Worm (Caenorhabditis elegans) whole organism, L3 larva: ENCODE results near the gene T19D12.4.
A peak's percentile ranks its signal among the peaks of the same experiment; 100 is the strongest.
"Not testable (repeated sequence)": the region's sequence is repeated elsewhere in the genome, so short reads cannot be mapped to it uniquely, and the experiment has no call there.

ENCODE experiments used
- aly-2 ChIP-seq: fragments of 150-350 bp; optimal IDR thresholded peaks from 2 replicates; lab custom pipeline; 2014; ENCODE audit warnings: missing biosample characterization, missing genetic modification characterization
- ama-1 ChIP-seq: fragments of 150-350 bp; optimal IDR thresholded peaks from 2 replicates; lab custom pipeline; 2018
- ceh-28 ChIP-seq: fragments of 150-350 bp; optimal IDR thresholded peaks from 2 replicates; lab custom pipeline; 2014; ENCODE audit warnings: missing biosample characterization, missing genetic modification reagents, missing genetic modification characterization
- ceh-82 ChIP-seq: fragments of 150-350 bp; optimal IDR thresholded peaks from 2 replicates; lab custom pipeline; 2014; ENCODE audit warnings: missing biosample characterization, missing genetic modification characterization
- ceh-9 ChIP-seq: sonication (generic microtip); optimal IDR thresholded peaks from 2 replicates; lab custom pipeline; 2018; ENCODE audit warnings: missing biosample characterization, missing genetic modification characterization
- daf-12 ChIP-seq: fragments of 150-350 bp; optimal IDR thresholded peaks from 2 replicates; lab custom pipeline; 2014; ENCODE audit warnings: missing biosample characterization, missing genetic modification reagents, missing genetic modification characterization
- elt-1 ChIP-seq: fragments of 150-350 bp; optimal IDR thresholded peaks from 2 replicates; lab custom pipeline; 2014; ENCODE audit warnings: missing biosample characterization, missing genetic modification characterization
- elt-2 ChIP-seq: sonication (generic microtip); optimal IDR thresholded peaks from 2 replicates; lab custom pipeline; 2016; ENCODE audit warnings: missing genetic modification reagents, mild to moderate bottlenecking, missing genetic modification characterization, missing compliant biosample characterization
- elt-3 ChIP-seq, 3 experiments: fragments of 150-350 bp in 1 of 3; sonication (generic microtip) in 2 of 3; optimal IDR thresholded peaks; 2 replicates in 2 of 3; 4 replicates in 1 of 3; lab custom pipeline; 2014 to 2017; ENCODE audit warnings: missing biosample characterization in 3 of 3, missing genetic modification characterization in 3 of 3
- eor-1 ChIP-seq, 2 experiments: fragments of 150-350 bp; optimal IDR thresholded peaks; 2 replicates each; lab custom pipeline; 2014 to 2018; ENCODE audit warnings: missing biosample characterization in 2 of 2, missing genetic modification characterization in 2 of 2
- fkh-10 ChIP-seq: sonication (generic microtip); optimal IDR thresholded peaks from 2 replicates; lab custom pipeline; 2017; ENCODE audit warnings: missing biosample characterization, missing genetic modification reagents, missing genetic modification characterization
- fos-1 ChIP-seq: fragments of 150-350 bp; optimal IDR thresholded peaks from 2 replicates; lab custom pipeline; 2014; ENCODE audit warnings: missing biosample characterization, missing genetic modification characterization
- hmg-11 ChIP-seq: sonication (generic microtip); optimal IDR thresholded peaks from 2 replicates; lab custom pipeline; 2016; ENCODE audit warnings: missing genetic modification characterization, missing compliant biosample characterization
- lin-39 ChIP-seq: fragments of 150-350 bp; optimal IDR thresholded peaks from 2 replicates; lab custom pipeline; 2018; ENCODE audit warnings: missing biosample characterization, missing genetic modification reagents, missing genetic modification characterization
- mdl-1 ChIP-seq: fragments of 150-350 bp; optimal IDR thresholded peaks from 2 replicates; lab custom pipeline; 2014; ENCODE audit warnings: missing biosample characterization, missing genetic modification characterization
- mml-1 ChIP-seq: fragments of 150-350 bp; sonication (generic microtip); optimal IDR thresholded peaks from 3 replicates; lab custom pipeline; 2014; ENCODE audit warnings: missing biosample characterization, missing genetic modification characterization
- nhr-12 ChIP-seq: fragments of 150-350 bp; optimal IDR thresholded peaks from 2 replicates; lab custom pipeline; 2014; ENCODE audit warnings: missing biosample characterization, missing genetic modification characterization
- nhr-23 ChIP-seq: fragments of 150-350 bp; optimal IDR thresholded peaks from 2 replicates; lab custom pipeline; 2014; ENCODE audit warnings: missing biosample characterization, missing genetic modification reagents, missing genetic modification characterization
- nhr-25 ChIP-seq: sonication (generic microtip); optimal IDR thresholded peaks from 2 replicates; lab custom pipeline; 2017; ENCODE audit warnings: missing biosample characterization, missing genetic modification characterization
- nhr-28 ChIP-seq: fragments of 150-350 bp; optimal IDR thresholded peaks from 2 replicates; lab custom pipeline; 2014; ENCODE audit warnings: missing biosample characterization, missing genetic modification characterization
- nhr-43 ChIP-seq: sonication (generic microtip); optimal IDR thresholded peaks from 2 replicates; lab custom pipeline; 2016; ENCODE audit warnings: mild to moderate bottlenecking, missing genetic modification characterization, missing compliant biosample characterization; ENCODE audit not compliant: poor library complexity, severe bottlenecking
- nhr-67 ChIP-seq: fragments of 150-350 bp; optimal IDR thresholded peaks from 2 replicates; lab custom pipeline; 2014; ENCODE audit warnings: missing biosample characterization, missing genetic modification characterization
- pha-4 ChIP-seq: fragments of 150-350 bp; optimal IDR thresholded peaks from 2 replicates; lab custom pipeline; 2014; ENCODE audit warnings: missing biosample characterization, missing genetic modification reagents, missing genetic modification characterization
- pqm-1 ChIP-seq: fragments of 150-350 bp; optimal IDR thresholded peaks from 2 replicates; lab custom pipeline; 2017; ENCODE audit warnings: missing biosample characterization, missing genetic modification characterization, inconsistent platforms
- sea-2 ChIP-seq: fragments of 150-350 bp; sonication (generic microtip); optimal IDR thresholded peaks from 4 replicates; lab custom pipeline; 2014; ENCODE audit warnings: missing biosample characterization, missing genetic modification reagents, missing genetic modification characterization
- skn-1 ChIP-seq: fragments of 150-350 bp; optimal IDR thresholded peaks from 2 replicates; lab custom pipeline; 2014; ENCODE audit warnings: missing biosample characterization, missing genetic modification characterization
- snpc-4 ChIP-seq: fragments of 150-350 bp; optimal IDR thresholded peaks from 2 replicates; lab custom pipeline; 2014; ENCODE audit warnings: missing biosample characterization, missing genetic modification characterization
- unc-39 ChIP-seq: sonication (generic microtip); optimal IDR thresholded peaks from 4 replicates; lab custom pipeline; 2017; ENCODE audit warnings: missing biosample characterization, missing genetic modification characterization
- unc-62 ChIP-seq: fragments of 150-350 bp; sonication (generic microtip); optimal IDR thresholded peaks from 4 replicates; lab custom pipeline; 2014; ENCODE audit warnings: missing biosample characterization, missing genetic modification reagents, missing genetic modification characterization
- zag-1 ChIP-seq: fragments of 150-350 bp; optimal IDR thresholded peaks from 2 replicates; lab custom pipeline; 2014; ENCODE audit warnings: missing biosample characterization, missing genetic modification characterization

Gene T19D12.4

ce11 chrII:6619007-6619406 lies 11.9 kb upstream of the T19D12.4 start:
- TF ChIP-seq nhr-23 (tag; lab: Kevin White, UChicago): peak; percentile 46
- TF ChIP-seq ceh-9 (tag; lab: Kevin White, UChicago): no peak
- TF ChIP-seq elt-3 (tag; optimal IDR thresholded peaks at IDR 0.05; lab: Kevin White, UChicago): peak in 1 of 3 experiments; percentile 27
- TF ChIP-seq nhr-25 (tag; lab: Kevin White, UChicago): peak; percentile 10
- no peak for TF ChIP-seq sea-2 (GFP tag; lab: Kevin White, UChicago)
- peak; percentile 19 for TF ChIP-seq nhr-43 (tag; lab: Kevin White, UChicago)
- TF ChIP-seq pha-4 (tag; lab: Kevin White, UChicago): no peak
- peak; percentile 4 for TF ChIP-seq ceh-28

- no peak for TF ChIP-seq snpc-4
- no peak for TF ChIP-seq nhr-28 (tag; lab: Kevin White, UChicago)
- TF ChIP-seq lin-39 (tag; lab: Kevin White, UChicago): no peak
- TF ChIP-seq elt-1 (tag; lab: Kevin White, UChicago): no peak
Measured at ce11 chrII:6621886-6622285, 9.0 kb upstream of the T19D12.4 start, which contains the start of gene F54H5.3. Gene F54H5.3, plus strand, starts transcription at chrII:6622186.

- TF ChIP-seq ama-1: no peak
- TF ChIP-seq mdl-1 (tag; lab: Kevin White, UChicago): no peak
- TF ChIP-seq nhr-12: no peak
- TF ChIP-seq nhr-28 (tag; lab: Kevin White, UChicago): no peak
- peak; percentile 45 for TF ChIP-seq elt-2 (tag; lab: Kevin White, UChicago)
- no peak for TF ChIP-seq fos-1 (tag; lab: Kevin White, UChicago)
- TF ChIP-seq pha-4 (tag; lab: Kevin White, UChicago): peak; percentile 44
- no peak for TF ChIP-seq ceh-28
- no peak for TF ChIP-seq ceh-82 (tag; lab: Kevin White, UChicago)
- TF ChIP-seq eor-1 (tag; optimal IDR thresholded peaks at IDR 0.05; lab: Kevin White, UChicago): no peak
- TF ChIP-seq zag-1: no peak
- peak; percentile 30 for TF ChIP-seq pqm-1
- no peak for TF ChIP-seq daf-12 (tag; lab: Kevin White, UChicago)
- TF ChIP-seq unc-39 (tag; lab: Kevin White, UChicago): no peak
- no peak for TF ChIP-seq skn-1 (tag; lab: Kevin White, UChicago)
- no peak for TF ChIP-seq fkh-10
- TF ChIP-seq lin-39 (tag; lab: Kevin White, UChicago): no peak
Measured at ce11 chrII:6625302-6625701, 5.6 kb upstream of the T19D12.4 start, which contains the start of gene F54H5.14. Gene F54H5.14, minus strand, starts transcription at chrII:6625402.

ce11 chrII:6627182-6627581 lies 3.7 kb upstream of the T19D12.4 start, which contains the start of the genes F54H5.5 and F54H5.2:
Gene F54H5.5, minus strand, starts transcription at chrII:6627282.
Gene F54H5.2, plus strand, starts transcription at chrII:6627484.
- TF ChIP-seq ceh-9, aly-2, nhr-67 (tag; lab: Kevin White, UChicago): not testable (repeated sequence)

ce11 chrII:6628397-6628796 lies 2.5 kb upstream of the T19D12.4 start:
- TF ChIP-seq unc-62 (GFP tag; lab: Kevin White, UChicago) (no peak), pqm-1 (peak; percentile 10), elt-2 (tag; lab: Kevin White, UChicago) (peak; percentile 58), ceh-82 (tag; lab: Kevin White, UChicago) (no peak)

- TF ChIP-seq elt-2 (tag; lab: Kevin White, UChicago) (peak; percentile 14), hmg-11 (tag; lab: Kevin White, UChicago) (no peak)
Measured at ce11 chrII:6629775-6630174, 1.1 kb upstream of the T19D12.4 start.

- no peak for TF ChIP-seq hmg-11 (tag; lab: Kevin White, UChicago)
- peak; percentile 54 for TF ChIP-seq elt-2 (tag; lab: Kevin White, UChicago)
- no peak for TF ChIP-seq mml-1 (tag; lab: Kevin White, UChicago)
Measured at ce11 chrII:6631995-6632394, 1.1 kb downstream of the T19D12.4 start.
